Fruit fly (Drosophila melanogaster): ENCODE measurements around the gene CG32500.

The CG32500 gene

DNA sequence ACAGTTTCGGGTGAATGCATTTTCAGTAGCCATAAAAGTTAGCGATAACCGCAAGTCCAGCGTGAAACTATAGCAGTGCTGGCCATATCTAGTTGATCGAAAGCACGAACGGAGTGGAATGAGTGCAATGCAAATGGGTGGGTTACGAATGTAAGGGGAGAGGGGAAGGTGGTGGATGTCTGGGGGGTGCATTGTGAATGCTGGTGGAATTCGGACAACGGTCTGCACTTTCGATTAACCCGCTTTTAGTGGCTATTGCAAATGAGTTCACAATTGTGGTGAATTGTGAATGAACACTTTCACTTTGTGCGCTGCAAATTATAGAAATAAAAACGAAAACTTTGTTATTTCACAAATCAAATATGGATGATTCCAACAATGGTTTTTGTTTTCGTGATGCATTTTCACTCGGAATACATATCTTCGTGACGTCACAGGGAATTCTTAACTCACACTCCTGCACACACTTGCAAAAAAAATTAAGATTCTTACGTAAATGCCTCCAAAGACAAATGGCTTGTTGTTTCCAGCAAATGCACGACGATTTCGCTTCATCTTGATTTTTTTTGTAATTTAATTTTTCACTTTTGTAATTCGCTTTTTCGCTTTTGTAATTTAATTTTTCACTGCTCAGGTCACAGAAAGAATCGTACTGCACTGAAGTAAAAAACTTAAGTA is 6.1 kb upstream of the CG32500 start, which contains the start of gene DIP1 (continued):
- TF ChIP-seq CG2875 (GFP tag; optimal IDR thresholded peaks at IDR 0.05) (peak; percentile 17), CG12942 (GFP tag; optimal IDR thresholded peaks at IDR 0.05) (no peak), CG12659 (GFP tag; optimal IDR thresholded peaks at IDR 0.05) (peak; percentile 71), tna (GFP tag; IDR thresholded peaks at IDR 0.05; ENCODE audit: partially characterized antibody) (no peak), Ptx1 (GFP tag; IDR thresholded peaks at IDR 0.05) (0 out of 2 replicates have a peak, but pooled peaks have one; percentile 25), luna (GFP tag; optimal IDR thresholded peaks at IDR 0.05) (no peak), sqz (GFP tag; optimal IDR thresholded peaks at IDR 0.05) (peak; percentile 51), stc (GFP tag; IDR thresholded peaks at IDR 0.05) (no peak), cas (GFP tag; IDR thresholded peaks at IDR 0.05) (no peak), CG1529 (GFP tag; optimal IDR thresholded peaks at IDR 0.05) (peak; percentile 7), jumu (GFP tag; optimal IDR thresholded peaks at IDR 0.05) (no peak), CG11696 (GFP tag; IDR thresholded peaks at IDR 0.05) (no peak), kah (GFP tag; optimal IDR thresholded peaks at IDR 0.05) (no peak), gro (GFP tag; optimal IDR thresholded peaks at IDR 0.05) (peak; percentile 50), MESR4 (GFP tag; optimal IDR thresholded peaks at IDR 0.05) (peak; percentile 84), ems (GFP tag; optimal IDR thresholded peaks at IDR 0.05) (no peak), Hr51 (GFP tag; optimal IDR thresholded peaks at IDR 0.05) (peak in 1 of 2 experiments; percentile 49), CG10979 (tag; optimal IDR thresholded peaks at IDR 0.05) (peak; percentile 40), shn (GFP tag; optimal IDR thresholded peaks at IDR 0.05) (peak; percentile 14), CG9609 (GFP tag; optimal IDR thresholded peaks at IDR 0.05) (peak; percentile 11), ttk (GFP tag; IDR thresholded peaks at IDR 0.05) (no peak), grn (GFP tag; optimal IDR thresholded peaks at IDR 0.05) (no peak), Sox102F (GFP tag; optimal IDR thresholded peaks at IDR 0.05) (peak; percentile 43), br (optimal IDR thresholded peaks at IDR 0.05) (no peak), CG15601 (tag; optimal IDR thresholded peaks at IDR 0.05) (no peak), ab (GFP tag; optimal IDR thresholded peaks at IDR 0.05) (no peak), gem (tag; optimal IDR thresholded peaks at IDR 0.05) (peak; percentile 50), vfl (GFP tag; optimal IDR thresholded peaks at IDR 0.05) (peak; percentile 23), CG14965 (GFP tag; optimal IDR thresholded peaks at IDR 0.05; ENCODE audit: borderline replicate concordance) (no peak), B-H1 (GFP tag; IDR thresholded peaks at IDR 0.05) (no peak), dpn (GFP tag; optimal IDR thresholded peaks at IDR 0.05) (peak; percentile 11 to 15), CG4854 (GFP tag; optimal IDR thresholded peaks at IDR 0.05) (no peak), CG34422 (GFP tag; IDR thresholded peaks at IDR 0.05) (peak; percentile 28; the same call in 1 of the 3 replicates), Dref (GFP tag; IDR thresholded peaks at IDR 0.05) (no peak), chm (GFP tag; IDR thresholded peaks at IDR 0.05) (peak; percentile 49; the same call in 1 of the 2 replicates), tio (GFP tag; optimal IDR thresholded peaks at IDR 0.05) (no peak), CG13775 (GFP tag; optimal IDR thresholded peaks at IDR 0.05) (no peak), CG18599 (GFP tag; optimal IDR thresholded peaks at IDR 0.05) (peak; percentile 23), mam (GFP tag; optimal IDR thresholded peaks at IDR 0.05) (peak; percentile 10), CG2199 (GFP tag; IDR thresholded peaks at IDR 0.05) (0 out of 3 replicates have a peak, but pooled peaks have one; percentile 44), CG3281 (GFP tag; optimal IDR thresholded peaks at IDR 0.05) (peak; percentile 21), Hsf (GFP tag; optimal IDR thresholded peaks at IDR 0.05) (peak; percentile 5), amos (GFP tag; IDR thresholded peaks at IDR 0.05; ENCODE audit: partially characterized antibody) (peak; percentile 6; the same call in 1 of the 2 replicates), bsh (GFP tag; optimal IDR thresholded peaks at IDR 0.05) (peak; percentile 56 to 59), Asciz (GFP tag; optimal IDR thresholded peaks at IDR 0.05) (peak; percentile 8), CG1603 (tag; optimal IDR thresholded peaks at IDR 0.05) (peak; percentile 3), cg (GFP tag; optimal IDR thresholded peaks at IDR 0.05) (no peak), Tbp (GFP tag; optimal IDR thresholded peaks at IDR 0.05) (no peak), CG10267 (tag; optimal IDR thresholded peaks at IDR 0.05) (peak; percentile 17), C15 (GFP tag; IDR thresholded peaks at IDR 0.05) (no peak)

Measured in whole organism, embryonic.